Worm (Caenorhabditis elegans) whole organism, young adult: ENCODE data around the gene dhc-4.

ENCODE experiments used
- aptf-2 ChIP-seq: fragments of 200-800 bp; sonication (Bioruptor generic); conservative IDR thresholded peaks from 2 replicates; pipeline ENCODE4 v1.3.6; 2022; ENCODE audit warnings: missing genetic modification reagents, missing genetic modification characterization, missing compliant biosample characterization
- efl-1 ChIP-seq: fragments of 150-350 bp; optimal IDR thresholded peaks from 2 replicates; lab custom pipeline; 2014; ENCODE audit warnings: missing biosample characterization, missing genetic modification reagents, missing genetic modification characterization
- mcd-1 ChIP-seq: fragments of 200-800 bp; sonication (Bioruptor generic); IDR thresholded peaks from 2 replicates; pipeline ENCODE4 v1.3.6; 2022; ENCODE audit warnings: missing genetic modification reagents, missing genetic modification characterization, missing compliant biosample characterization
- nhr-80 ChIP-seq: sonication (generic microtip); optimal IDR thresholded peaks from 2 replicates; lab custom pipeline; 2016; ENCODE audit warnings: missing genetic modification characterization, missing compliant biosample characterization
- unc-62 ChIP-seq: fragments of 150-350 bp; optimal IDR thresholded peaks from 2 replicates; lab custom pipeline; 2014; ENCODE audit warnings: missing biosample characterization, missing genetic modification reagents, missing genetic modification characterization
- zfh-2 ChIP-seq: fragments of 200-800 bp; sonication (Bioruptor generic); conservative IDR thresholded peaks from 2 replicates; pipeline ENCODE4 v1.3.6; 2022; ENCODE audit warnings: missing genetic modification reagents, missing genetic modification characterization, missing compliant biosample characterization
- zim-3 ChIP-seq: sonication (generic microtip); optimal IDR thresholded peaks from 2 replicates; lab custom pipeline; 2017; ENCODE audit warnings: mild to moderate bottlenecking, missing genetic modification characterization, moderate library complexity, missing compliant biosample characterization

Gene dhc-4

DNA sequence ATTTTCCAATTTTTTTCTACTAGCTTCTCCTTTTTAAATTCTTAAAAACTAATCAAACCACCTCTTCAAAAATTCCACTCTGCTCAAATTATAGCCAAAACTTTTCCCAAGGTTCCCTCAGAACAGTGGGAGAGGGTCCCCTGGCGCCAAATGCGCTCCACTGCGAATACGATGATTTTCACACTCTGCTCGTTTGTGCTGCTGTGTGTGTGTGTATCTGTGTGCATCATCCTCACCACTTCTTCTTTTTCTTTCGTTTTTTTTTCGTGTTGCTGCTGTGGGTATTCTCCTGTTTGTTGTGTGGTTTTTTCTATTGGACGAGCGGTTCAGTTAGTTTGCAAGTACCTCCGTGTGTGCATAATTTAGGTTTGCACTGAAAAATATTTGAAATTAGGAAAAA is 69.5 kb downstream of the dhc-4 start:
- TF ChIP-seq zfh-2 (GFP tag; lab: Robert Waterston, UW) (0 out of 2 replicates have a peak, but pooled peaks have one; percentile 23), zim-3 (tag; lab: Kevin White, UChicago) (no peak), mcd-1 (GFP tag; lab: Robert Waterston, UW) (0 out of 2 replicates have a peak, but pooled peaks have one; percentile 10), unc-62 (GFP tag; lab: Kevin White, UChicago) (no peak), aptf-2 (GFP tag; lab: Robert Waterston, UW) (no peak)

DNA sequence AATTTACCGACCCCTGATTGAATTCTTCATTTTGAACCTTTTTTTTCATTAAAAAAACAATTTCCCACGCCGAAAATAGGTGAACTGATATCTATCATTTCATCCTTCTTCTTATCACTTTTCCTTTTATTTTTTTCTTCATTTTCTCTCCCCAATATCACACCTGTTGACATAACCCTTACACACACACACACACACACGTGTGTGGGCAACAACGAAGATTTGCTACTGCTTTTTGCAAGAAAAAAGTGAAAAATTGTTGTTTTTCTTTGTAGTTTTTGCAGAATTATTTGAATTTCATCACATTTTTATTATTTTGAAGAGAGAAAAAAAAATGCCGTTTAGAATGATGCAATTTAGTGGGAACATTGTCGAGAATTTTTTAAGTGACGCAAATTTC is 70.9 kb downstream of the dhc-4 start:
- TF ChIP-seq efl-1 (no peak), nhr-80 (peak; percentile 29)
